Worm (Caenorhabditis elegans): ENCODE measurements around the gene K08F4.3.

The K08F4.3 gene

DNA sequence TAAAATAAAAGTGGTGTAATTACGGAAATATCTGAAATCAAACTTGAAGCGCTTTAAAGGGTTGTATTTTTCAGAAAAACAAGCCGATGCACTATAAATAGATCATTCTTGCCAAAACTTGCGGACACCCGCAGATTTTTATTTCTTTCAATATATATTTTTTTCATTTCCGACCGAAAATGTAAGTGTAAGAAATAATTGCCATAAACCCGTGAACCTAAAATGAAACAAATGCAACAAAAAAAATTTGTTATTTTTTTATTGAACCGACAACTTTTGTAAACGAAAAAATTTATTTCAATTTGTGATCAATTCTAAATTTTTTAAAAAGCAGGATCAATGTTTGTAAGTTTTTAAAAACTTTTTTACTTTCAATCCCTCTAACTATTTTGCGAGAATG lies 48.2 kb upstream of the K08F4.3 start, which contains the start of gene W01B6.6:
Gene W01B6.6 (plus strand): TSS at position 301 of the 400 bp plus-strand sequence.
- no peak for TF ChIP-seq aptf-2 (GFP tag; conservative IDR thresholded peaks at IDR 0.05)
- TF ChIP-seq bed-2 (GFP tag; IDR thresholded peaks at IDR 0.05), result no peak
- TF ChIP-seq him-1 (tag; optimal IDR thresholded peaks at IDR 0.05), result no peak
- TF ChIP-seq C06A6.2 (GFP tag; conservative IDR thresholded peaks at IDR 0.05), result no peak
- no peak for TF ChIP-seq F37B4.10 (GFP tag; IDR thresholded peaks at IDR 0.05)
- TF ChIP-seq K12H6.12 (tag; optimal IDR thresholded peaks at IDR 0.05), result no peak
- TF ChIP-seq B0019.2 (GFP tag; conservative IDR thresholded peaks at IDR 0.05), result no peak
- no peak for TF ChIP-seq ztf-3 (GFP tag; optimal IDR thresholded peaks at IDR 0.05)
- TF ChIP-seq ceh-79 (tag; optimal IDR thresholded peaks at IDR 0.05), result no peak
- TF ChIP-seq ztf-26 (tag; optimal IDR thresholded peaks at IDR 0.05), result no peak
- TF ChIP-seq madf-8 (GFP tag; conservative IDR thresholded peaks at IDR 0.05), result no peak
- TF ChIP-seq repo-1 (tag; optimal IDR thresholded peaks at IDR 0.05), result no peak

ce11 chrIV:10084323-10084959 lies 44.6 kb upstream of the K08F4.3 start, which contains the start of gene W01B6.8:
TSS of gene W01B6.8 (minus strand) at chrIV:10084373.
- TF ChIP-seq Y67H2A.10 (GFP tag; conservative IDR thresholded peaks at IDR 0.05), result no peak
- TF ChIP-seq fkh-3 (tag; optimal IDR thresholded peaks at IDR 0.05), result peak; percentile 10
- TF ChIP-seq ceh-100 (GFP tag; IDR thresholded peaks at IDR 0.05), result no peak
- no peak for TF ChIP-seq mes-4 (tag; optimal IDR thresholded peaks at IDR 0.05)
- peak; percentile 44; the same call in 1 of the 2 replicates for TF ChIP-seq mcd-1 (GFP tag; IDR thresholded peaks at IDR 0.05)
- no peak for TF ChIP-seq F39B2.1 (GFP tag; IDR thresholded peaks at IDR 0.05)
- TF ChIP-seq egrh-3 (GFP tag; IDR thresholded peaks at IDR 0.05), result peak; percentile 99
- TF ChIP-seq zfh-2 (GFP tag; conservative IDR thresholded peaks at IDR 0.05), result peak; percentile 95
- 0 out of 2 replicates have a peak, but pooled peaks have one; percentile 7 for TF ChIP-seq lir-1 (GFP tag; conservative IDR thresholded peaks at IDR 0.05)
- TF ChIP-seq ztf-3 (GFP tag; optimal IDR thresholded peaks at IDR 0.05), result no peak
- peak; percentile 35; the same call in 1 of the 2 replicates for TF ChIP-seq dox-1 (GFP tag; IDR thresholded peaks at IDR 0.05)
- TF ChIP-seq ceh-58 (GFP tag; IDR thresholded peaks at IDR 0.05), result no peak

- peak; percentile 38; the same call in 1 of the 2 replicates for TF ChIP-seq hmg-1.2 (GFP tag; IDR thresholded peaks at IDR 0.05)
- no peak for TF ChIP-seq snpc-1.3 (tag; optimal IDR thresholded peaks at IDR 0.05; ENCODE audit: insufficient read depth)
- no peak for TF ChIP-seq ccch-3 (GFP tag; optimal IDR thresholded peaks at IDR 0.05)
- TF ChIP-seq rcor-1 (GFP tag; IDR thresholded peaks at IDR 0.05), result 0 out of 2 replicates have a peak, but pooled peaks have one; percentile 13
- no peak for TF ChIP-seq K12H6.12 (tag; optimal IDR thresholded peaks at IDR 0.05)
- TF ChIP-seq pha-4 (tag; optimal IDR thresholded peaks at IDR 0.05), result peak; percentile 12
- TF ChIP-seq unc-130 (GFP tag; optimal IDR thresholded peaks at IDR 0.05), result peak; percentile 17
- TF ChIP-seq efl-1 (GFP tag; optimal IDR thresholded peaks at IDR 0.05), result peak; percentile 84
- TF ChIP-seq B0336.3 (GFP tag; IDR thresholded peaks at IDR 0.05), result no peak
- TF ChIP-seq ztf-6 (GFP tag; IDR thresholded peaks at IDR 0.05), result no peak
- no peak for TF ChIP-seq C17E4.6 (GFP tag; IDR thresholded peaks at IDR 0.05)
- peak; percentile 91 for TF ChIP-seq mcd-1 (GFP tag; IDR thresholded peaks at IDR 0.05)
- TF ChIP-seq aptf-3 (GFP tag; IDR thresholded peaks at IDR 0.05), result no peak
- TF ChIP-seq dox-1 (GFP tag; IDR thresholded peaks at IDR 0.05), result peak; percentile 56
- peak; percentile 74 for TF ChIP-seq attf-5 (GFP tag; optimal IDR thresholded peaks at IDR 0.05)
- peak; percentile 44 for TF ChIP-seq ceh-27 (GFP tag; optimal IDR thresholded peaks at IDR 0.05)
- no peak for TF ChIP-seq ztf-25 (GFP tag; IDR thresholded peaks at IDR 0.05)
- no peak for TF ChIP-seq hmg-20 (GFP tag; IDR thresholded peaks at IDR 0.05)
- peak; percentile 95 for TF ChIP-seq ceh-100 (GFP tag; IDR thresholded peaks at IDR 0.05)
- no peak for TF ChIP-seq rpc-1 (optimal IDR thresholded peaks at IDR 0.05)
- TF ChIP-seq rpc-1 (tag; optimal IDR thresholded peaks at IDR 0.05), result no peak
- peak; percentile 4 for TF ChIP-seq him-1 (tag; optimal IDR thresholded peaks at IDR 0.05)
- TF ChIP-seq snpc-1.1 (tag; optimal IDR thresholded peaks at IDR 0.05; ENCODE audit: insufficient read depth), result no peak
- TF ChIP-seq Y95B8A.8 (GFP tag; IDR thresholded peaks at IDR 0.05), result no peak
- TF ChIP-seq egl-44 (GFP tag; IDR thresholded peaks at IDR 0.05), result no peak
- peak; percentile 23 for TF ChIP-seq tbp1 (GFP tag; optimal IDR thresholded peaks at IDR 0.05)
Measured at ce11 chrIV:10085401-10086187, 43.5 kb upstream of the K08F4.3 start, which contains the start of the genes col-2 and ndc-80. TSS of gene col-2 (minus strand) at chrIV:10085451. TSS of gene ndc-80 (plus strand) at chrIV:10086137.
